Worm (Caenorhabditis elegans): ENCODE results near the gene pgap-2.
"Not testable (repeated sequence)": the region's sequence is repeated elsewhere in the genome, so short reads cannot be mapped to it uniquely, and the experiment has no call there.

The pgap-2 gene

ce11 chrIII:4731295-4731988, 26.1 kb downstream of the pgap-2 start, which contains the start of gene F17C8.3:
TSS of gene F17C8.3 (plus strand) at chrIII:4731938.
- TF ChIP-seq dao-5 (tag; optimal IDR thresholded peaks at IDR 0.05) (no peak), him-1 (tag; optimal IDR thresholded peaks at IDR 0.05) (no peak), W03F9.2 (tag; optimal IDR thresholded peaks at IDR 0.05) (no peak)

DNA sequence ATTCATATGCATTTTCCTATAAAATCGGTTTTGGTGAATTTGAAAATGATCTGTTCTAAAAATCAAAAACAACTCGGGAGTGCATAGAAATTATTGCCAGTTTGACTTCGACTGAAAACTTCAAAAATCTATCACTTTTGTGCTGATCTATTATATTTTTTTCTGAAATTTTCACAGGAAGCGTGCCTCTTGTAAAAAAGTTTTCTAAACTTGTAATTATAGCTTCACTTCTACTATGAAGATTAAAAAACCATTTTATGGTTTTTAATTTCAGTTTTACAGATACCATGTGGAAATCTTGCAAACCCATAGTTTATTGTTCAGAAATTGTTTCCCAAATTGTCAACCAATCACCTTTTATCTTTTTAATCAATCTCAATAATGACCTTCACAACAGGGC, 28.7 kb downstream of the pgap-2 start, which contains the start of gene F17C8.9:
F17C8.9 (plus strand) TSS at position 301 of the 400 bp plus-strand sequence.
- no peak for TF ChIP-seq dao-5 (tag; optimal IDR thresholded peaks at IDR 0.05)
- TF ChIP-seq him-1 (tag; optimal IDR thresholded peaks at IDR 0.05), result no peak

ce11 chrIII:4735443-4735842, 30.1 kb downstream of the pgap-2 start, which contains the start of gene F17C8.7:
TSS of gene F17C8.7 (plus strand) at chrIII:4735743.
- TF ChIP-seq him-1 (tag; optimal IDR thresholded peaks at IDR 0.05) (no peak), dao-5 (tag; optimal IDR thresholded peaks at IDR 0.05) (no peak), W03F9.2 (tag; optimal IDR thresholded peaks at IDR 0.05) (no peak)

ce11 chrIII:4739975-4740374, 34.7 kb downstream of the pgap-2 start, which contains the start of gene ras-2:
TSS of gene ras-2 (minus strand) at chrIII:4740075.
- TF ChIP-seq W03F9.2 (tag; optimal IDR thresholded peaks at IDR 0.05) (no peak), him-1 (tag; optimal IDR thresholded peaks at IDR 0.05) (no peak), dao-5 (tag; optimal IDR thresholded peaks at IDR 0.05) (no peak)

DNA sequence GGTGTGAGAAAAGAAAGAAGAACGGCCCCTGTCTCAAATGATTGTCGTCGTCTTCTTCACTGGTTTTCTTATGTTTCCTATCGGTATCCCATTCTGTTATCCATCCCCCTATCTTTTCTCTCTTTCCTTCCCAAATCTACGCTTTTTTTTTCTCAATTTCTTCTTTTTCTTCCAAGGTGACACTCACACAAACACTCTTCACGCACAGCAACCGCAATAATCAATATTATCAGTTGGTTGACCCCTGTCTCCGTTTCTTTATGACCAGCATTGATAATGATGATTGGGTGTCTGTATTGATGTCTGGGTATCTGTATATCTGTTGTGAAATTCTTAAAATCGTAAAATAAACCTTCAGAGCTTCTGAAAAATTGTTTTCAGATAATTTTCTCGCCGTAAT, 35.5 kb downstream of the pgap-2 start:
- TF ChIP-seq W03F9.2 (tag; optimal IDR thresholded peaks at IDR 0.05) (peak; percentile 8), him-1 (tag; optimal IDR thresholded peaks at IDR 0.05) (no peak)

- not testable (repeated sequence) for TF ChIP-seq dao-5, him-1, W03F9.2 (tag; optimal IDR thresholded peaks at IDR 0.05)
Observed at ce11 chrIII:4742620-4743019, 37.3 kb downstream of the pgap-2 start, which contains the start of gene twk-6. TSS of gene twk-6 (plus strand) at chrIII:4742920.

- no peak for TF ChIP-seq dao-5 (tag; optimal IDR thresholded peaks at IDR 0.05)
- no peak for TF ChIP-seq W03F9.2 (tag; optimal IDR thresholded peaks at IDR 0.05)
- TF ChIP-seq him-1 (tag; optimal IDR thresholded peaks at IDR 0.05), result no peak
Observed at ce11 chrIII:4745934-4746333, 40.6 kb downstream of the pgap-2 start, which contains the start of gene F17C8.6. TSS of gene F17C8.6 (minus strand) at chrIII:4746034.

DNA sequence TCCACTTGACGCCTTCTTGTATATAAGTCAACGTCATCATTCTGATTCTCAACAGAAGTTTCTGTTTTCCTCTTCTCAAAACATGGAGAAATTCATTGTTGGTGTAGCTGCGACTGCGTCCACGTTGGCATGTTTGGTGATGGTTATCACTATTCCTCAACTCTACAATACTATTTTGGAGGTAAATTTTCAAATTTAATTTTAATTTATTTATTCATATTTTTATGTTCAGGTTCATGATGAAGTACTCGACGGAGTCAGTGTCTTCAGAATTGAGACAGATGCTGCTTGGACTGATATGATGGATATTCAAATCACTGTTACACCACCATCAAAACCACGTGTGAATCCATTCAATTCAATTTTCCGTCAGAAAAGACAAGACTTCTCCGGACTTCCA, 42.8 kb downstream of the pgap-2 start, which contains the start of gene col-89:
col-89 (plus strand) TSS at position 19 of the 400 bp plus-strand sequence.
- no peak for TF ChIP-seq dao-5 (tag; optimal IDR thresholded peaks at IDR 0.05)
- no peak for TF ChIP-seq W03F9.2 (tag; optimal IDR thresholded peaks at IDR 0.05)
- TF ChIP-seq him-1 (tag; optimal IDR thresholded peaks at IDR 0.05), result no peak

DNA sequence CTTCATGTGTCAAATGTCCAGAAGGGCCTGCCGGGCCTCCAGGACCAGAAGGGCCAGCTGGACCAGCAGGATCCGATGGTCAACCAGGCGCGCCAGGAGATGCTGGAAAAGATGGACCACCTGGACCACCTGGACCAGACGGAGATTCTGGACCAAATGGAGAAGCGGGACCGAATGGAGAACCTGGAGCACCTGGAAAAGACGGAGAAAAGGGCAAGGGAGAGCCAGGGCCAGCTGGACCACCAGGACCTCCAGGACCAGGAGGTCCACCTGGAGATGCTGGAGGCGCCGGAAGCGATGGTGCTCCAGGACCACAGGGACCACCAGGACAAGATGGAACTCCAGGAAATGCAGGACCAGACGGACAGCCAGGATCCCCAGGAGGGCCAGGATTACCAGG, 43.4 kb downstream of the pgap-2 start:
- TF ChIP-seq him-1 (tag; optimal IDR thresholded peaks at IDR 0.05), result no peak
- TF ChIP-seq dao-5 (tag; optimal IDR thresholded peaks at IDR 0.05), result no peak
- TF ChIP-seq W03F9.2 (tag; optimal IDR thresholded peaks at IDR 0.05), result no peak

- TF ChIP-seq him-1 (tag; optimal IDR thresholded peaks at IDR 0.05), result no peak
- TF ChIP-seq dao-5 (tag; optimal IDR thresholded peaks at IDR 0.05), result no peak
- peak; percentile 91 for TF ChIP-seq W03F9.2 (tag; optimal IDR thresholded peaks at IDR 0.05)
Observed at ce11 chrIII:4754001-4754561, 48.8 kb downstream of the pgap-2 start, which contains the start of the genes rps-0 and rbg-3. TSS of gene rps-0 (minus strand) at chrIII:4754051. TSS of gene rbg-3 (plus strand) at chrIII:4754424.
